1 fruit fly cellular context compared by ENCODE assay signal in genomic region chr3L:1119325-1120162, dm6.
TF ChIP-seq lines count a peak whose summit lies in the region.

No protein-coding gene starts in this region.

TF ChIP-seq in whole organism, embryonic, 481 proteins besides CTCF, POLR2A, EP300 and RAD21 (continued from another document):
- TF ChIP-seq CG34422 (GFP tag; IDR thresholded peaks at IDR 0.05; lab: Robert Waterston, UW) (no peak), C15 (GFP tag; IDR thresholded peaks at IDR 0.05; lab: Robert Waterston, UW) (no peak), CG3407 (GFP tag; optimal IDR thresholded peaks at IDR 0.05; lab: Kevin White, UChicago) (no peak), bsh (GFP tag; optimal IDR thresholded peaks at IDR 0.05; lab: Kevin White, UChicago) (peak in 1 of 2 experiments; percentile 8), mirr (GFP tag; optimal IDR thresholded peaks at IDR 0.05; lab: Kevin White, UChicago) (peak; percentile 87), gcm2 (GFP tag; optimal IDR thresholded peaks at IDR 0.05; lab: Kevin White, UChicago) (no peak), sens (GFP tag; lab: Kevin White, UChicago) (peak; percentile 68), CG6272 (GFP tag; IDR thresholded peaks at IDR 0.05; lab: Robert Waterston, UW) (no peak), HLH3B (GFP tag; IDR thresholded peaks at IDR 0.05; lab: Robert Waterston, UW) (no peak), vvl (GFP tag; IDR thresholded peaks at IDR 0.05; lab: Robert Waterston, UW) (no peak), Gsc (GFP tag; IDR thresholded peaks at IDR 0.05; lab: Robert Waterston, UW) (no peak), Aef1 (GFP tag; IDR thresholded peaks at IDR 0.05; lab: Robert Waterston, UW) (no peak), CG8924 (tag; optimal IDR thresholded peaks at IDR 0.05; lab: Kevin White, UChicago) (no peak), lov (optimal IDR thresholded peaks at IDR 0.05; lab: Kevin White, UChicago) (no peak), lov (GFP tag; IDR thresholded peaks at IDR 0.05; lab: Robert Waterston, UW) (no peak), gem (tag; optimal IDR thresholded peaks at IDR 0.05; lab: Kevin White, UChicago) (peak; percentile 12), YL-1 (GFP tag; optimal IDR thresholded peaks at IDR 0.05; lab: Kevin White, UChicago) (no peak), Hand (GFP tag; optimal IDR thresholded peaks at IDR 0.05; lab: Kevin White, UChicago) (no peak), zen (tag; optimal IDR thresholded peaks at IDR 0.05; lab: Kevin White, UChicago) (no peak), Dfd (GFP tag; optimal IDR thresholded peaks at IDR 0.05; lab: Kevin White, UChicago) (no peak), CG43689 (GFP tag; IDR thresholded peaks at IDR 0.05; lab: Robert Waterston, UW) (no peak), CG17328 (GFP tag; IDR thresholded peaks at IDR 0.05; lab: Robert Waterston, UW) (no peak), Eip74EF (GFP tag; optimal IDR thresholded peaks at IDR 0.05; lab: Kevin White, UChicago) (no peak), unc-4 (GFP tag; IDR thresholded peaks at IDR 0.05; lab: Robert Waterston, UW; ENCODE audit: partially characterized antibody) (no peak), so (GFP tag; IDR thresholded peaks at IDR 0.05; lab: Robert Waterston, UW) (no peak), mam (GFP tag; optimal IDR thresholded peaks at IDR 0.05; lab: Kevin White, UChicago) (no peak), CG2199 (GFP tag; IDR thresholded peaks at IDR 0.05; lab: Robert Waterston, UW) (no peak), Hr39 (optimal IDR thresholded peaks at IDR 0.05; lab: Kevin White, UChicago) (no peak), CG12155 (GFP tag; optimal IDR thresholded peaks at IDR 0.05; lab: Kevin White, UChicago) (no peak), otp (GFP tag; IDR thresholded peaks at IDR 0.05; lab: Robert Waterston, UW) (no peak), CG7987 (GFP tag; optimal IDR thresholded peaks at IDR 0.05; lab: Kevin White, UChicago) (no peak), dan (GFP tag; IDR thresholded peaks at IDR 0.05; lab: Robert Waterston, UW) (no peak), Jarid2 (GFP tag; optimal IDR thresholded peaks at IDR 0.05; lab: Kevin White, UChicago) (no peak), NC2α (GFP tag; optimal IDR thresholded peaks at IDR 0.05; lab: Kevin White, UChicago) (no peak), CG4360 (GFP tag; IDR thresholded peaks at IDR 0.05; lab: Robert Waterston, UW) (no peak), caup (GFP tag; optimal IDR thresholded peaks at IDR 0.05; lab: Kevin White, UChicago; ENCODE audit: severe bottlenecking) (peak; percentile 48), CG5953 (GFP tag; IDR thresholded peaks at IDR 0.05; lab: Robert Waterston, UW) (no peak), MBD-R2 (GFP tag; IDR thresholded peaks at IDR 0.05; lab: Robert Waterston, UW) (no peak), CG14050 (GFP tag; IDR thresholded peaks at IDR 0.05; lab: Robert Waterston, UW) (no peak), Rfx (GFP tag; IDR thresholded peaks at IDR 0.05; lab: Robert Waterston, UW) (no peak), Lim3 (GFP tag; IDR thresholded peaks at IDR 0.05; lab: Robert Waterston, UW) (peak; percentile 39; the same call in 1 of the 2 replicates), HLH54F (GFP tag; optimal IDR thresholded peaks at IDR 0.05; lab: Kevin White, UChicago) (no peak), CG10267 (tag; optimal IDR thresholded peaks at IDR 0.05; lab: Kevin White, UChicago) (no peak), dm (GFP tag; optimal IDR thresholded peaks at IDR 0.05; lab: Kevin White, UChicago) (no peak), cwo (GFP tag; optimal IDR thresholded peaks at IDR 0.05; lab: Kevin White, UChicago) (peak; percentile 17), CG4820 (GFP tag; optimal IDR thresholded peaks at IDR 0.05; lab: Kevin White, UChicago) (no peak), Vsx1 (GFP tag; optimal IDR thresholded peaks at IDR 0.05; lab: Kevin White, UChicago) (peak; percentile 18), wek (GFP tag; optimal IDR thresholded peaks at IDR 0.05; lab: Kevin White, UChicago) (no peak), CG18619 (GFP tag; optimal IDR thresholded peaks at IDR 0.05; lab: Kevin White, UChicago) (no peak), CG18764 (GFP tag; optimal IDR thresholded peaks at IDR 0.05; lab: Kevin White, UChicago) (no peak), tgo (GFP tag; IDR thresholded peaks at IDR 0.05; lab: Robert Waterston, UW) (0 out of 3 replicates have a peak, but pooled peaks have one; percentile 16), trem (tag; optimal IDR thresholded peaks at IDR 0.05; lab: Kevin White, UChicago) (no peak), lbe (GFP tag; optimal IDR thresholded peaks at IDR 0.05; lab: Kevin White, UChicago) (no peak), pum (GFP tag; optimal IDR thresholded peaks at IDR 0.05; lab: Kevin White, UChicago) (no peak), abd-A (tag; optimal IDR thresholded peaks at IDR 0.05; lab: Kevin White, UChicago) (no peak), lab (GFP tag; optimal IDR thresholded peaks at IDR 0.05; lab: Kevin White, UChicago) (peak; percentile 59), en (GFP tag; optimal IDR thresholded peaks at IDR 0.05; lab: Kevin White, UChicago) (no peak), CG10543 (GFP tag; optimal IDR thresholded peaks at IDR 0.05; lab: Kevin White, UChicago) (peak; percentile 34), CG6654 (GFP tag; optimal IDR thresholded peaks at IDR 0.05; lab: Kevin White, UChicago) (no peak), B-H1 (GFP tag; IDR thresholded peaks at IDR 0.05; lab: Robert Waterston, UW) (no peak), CG17912 (GFP tag; optimal IDR thresholded peaks at IDR 0.05; lab: Kevin White, UChicago) (no peak), Dip2 (GFP tag; IDR thresholded peaks at IDR 0.05; lab: Robert Waterston, UW) (no peak), shn (GFP tag; optimal IDR thresholded peaks at IDR 0.05; lab: Kevin White, UChicago) (no peak), CG10654 (GFP tag; optimal IDR thresholded peaks at IDR 0.05; lab: Kevin White, UChicago) (no peak), Oli (tag; optimal IDR thresholded peaks at IDR 0.05; lab: Kevin White, UChicago) (no peak), dysf (GFP tag; IDR thresholded peaks at IDR 0.05; lab: Robert Waterston, UW) (0 out of 3 replicates have a peak, but pooled peaks have one; percentile 20), Hr78 (GFP tag; optimal IDR thresholded peaks at IDR 0.05; lab: Kevin White, UChicago) (no peak), CG2129 (GFP tag; IDR thresholded peaks at IDR 0.05; lab: Robert Waterston, UW; ENCODE audit: partially characterized antibody) (no peak), vnd (GFP tag; IDR thresholded peaks at IDR 0.05; lab: Robert Waterston, UW; ENCODE audit: partially characterized antibody) (0 out of 3 replicates have a peak, but pooled peaks have one; percentile 41), B-H2 (GFP tag; optimal IDR thresholded peaks at IDR 0.05; lab: Kevin White, UChicago) (no peak), CG17361 (GFP tag; IDR thresholded peaks at IDR 0.05; lab: Robert Waterston, UW) (no peak), sug (tag; optimal IDR thresholded peaks at IDR 0.05; lab: Kevin White, UChicago) (peak; percentile 91), ato (GFP tag; IDR thresholded peaks at IDR 0.05; lab: Robert Waterston, UW; ENCODE audit: partially characterized antibody) (no peak), Max (GFP tag; optimal IDR thresholded peaks at IDR 0.05; lab: Kevin White, UChicago) (no peak), CG10959 (GFP tag; IDR thresholded peaks at IDR 0.05; lab: Robert Waterston, UW) (no peak), eyg (GFP tag; optimal IDR thresholded peaks at IDR 0.05; lab: Kevin White, UChicago) (no peak), Nf-YC (tag; optimal IDR thresholded peaks at IDR 0.05; lab: Kevin White, UChicago) (no peak), al (GFP tag; IDR thresholded peaks at IDR 0.05; lab: Robert Waterston, UW) (0 out of 2 replicates have a peak, but pooled peaks have one; percentile 7), CG15073 (GFP tag; optimal IDR thresholded peaks at IDR 0.05; lab: Kevin White, UChicago) (no peak), Xrp1 (GFP tag; IDR thresholded peaks at IDR 0.05; lab: Robert Waterston, UW) (no peak), CG12219 (GFP tag; optimal IDR thresholded peaks at IDR 0.05; lab: Kevin White, UChicago) (no peak), CG4328 (GFP tag; optimal IDR thresholded peaks at IDR 0.05; lab: Kevin White, UChicago) (no peak), CG1603 (tag; optimal IDR thresholded peaks at IDR 0.05; lab: Kevin White, UChicago) (no peak), tap (tag; optimal IDR thresholded peaks at IDR 0.05; lab: Kevin White, UChicago) (no peak), CG10147 (GFP tag; optimal IDR thresholded peaks at IDR 0.05; lab: Kevin White, UChicago) (no peak)
